Worm (Caenorhabditis elegans): Measurements from ENCODE around the gene C38C6.3.

The C38C6.3 gene

DNA sequence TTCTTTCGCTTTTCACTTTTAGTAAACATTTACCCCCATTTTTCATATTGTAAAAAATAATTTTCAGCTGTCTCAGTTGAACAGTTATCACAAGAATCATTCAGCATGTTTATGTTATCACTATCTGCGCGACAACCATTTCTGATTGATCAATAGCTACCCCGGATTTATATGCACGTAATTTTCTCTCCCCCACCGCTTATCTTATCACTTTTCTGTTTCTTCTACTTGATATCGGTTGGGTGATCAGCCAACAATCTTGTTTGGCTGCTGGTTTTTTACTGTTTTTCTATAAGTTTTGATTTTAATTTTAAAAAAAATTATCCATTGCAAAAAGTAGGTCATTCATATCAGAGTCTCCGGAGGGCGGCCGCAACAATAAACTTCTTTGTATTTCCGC lies 35.1 kb upstream of the C38C6.3 start:
- TF ChIP-seq unc-30 (tag; optimal IDR thresholded peaks at IDR 0.05) (no peak), fkh-10 (GFP tag; optimal IDR thresholded peaks at IDR 0.05) (no peak), hpl-2 (GFP tag; optimal IDR thresholded peaks at IDR 0.05) (no peak), nhr-85 (tag) (peak; percentile 44), snpc-4 (tag; optimal IDR thresholded peaks at IDR 0.05) (no peak), elt-3 (tag; optimal IDR thresholded peaks at IDR 0.05) (peak; percentile 37 to 97 (median 69))

DNA sequence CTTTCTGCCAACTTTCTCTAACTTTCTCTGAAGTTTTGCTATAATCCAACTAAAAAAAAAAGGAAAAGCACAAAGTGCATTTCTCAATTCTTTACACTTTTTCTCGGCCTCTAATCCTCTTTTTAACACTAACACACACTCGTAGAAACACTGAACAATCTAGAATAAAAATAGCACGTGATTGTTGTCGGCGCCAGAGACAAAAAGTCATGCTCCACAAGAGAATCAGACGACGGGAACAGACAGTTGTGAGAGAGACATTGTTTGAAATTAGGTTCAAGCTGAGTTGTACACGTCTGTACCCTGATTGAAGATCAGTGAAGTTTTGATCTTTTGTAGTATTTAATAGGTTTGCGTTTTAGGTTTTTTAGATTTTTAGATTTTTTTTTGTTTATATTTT lies 34.6 kb upstream of the C38C6.3 start:
- TF ChIP-seq xbp-1 (tag; optimal IDR thresholded peaks at IDR 0.05) (peak; percentile 57), mef-2 (tag; optimal IDR thresholded peaks at IDR 0.05) (no peak), hpl-2 (GFP tag; optimal IDR thresholded peaks at IDR 0.05) (no peak), nhr-19 (GFP tag; conservative IDR thresholded peaks at IDR 0.05) (peak; percentile 83), pqm-1 (tag; optimal IDR thresholded peaks at IDR 0.05) (no peak), zip-4 (GFP tag; optimal IDR thresholded peaks at IDR 0.05) (no peak), blmp-1 (tag; optimal IDR thresholded peaks at IDR 0.05) (no peak), skn-1 (tag; optimal IDR thresholded peaks at IDR 0.05) (peak; percentile 54), nhr-77 (tag; optimal IDR thresholded peaks at IDR 0.05) (peak; percentile 84), irx-1 (tag; optimal IDR thresholded peaks at IDR 0.05) (peak; percentile 17), nhr-237 (tag; optimal IDR thresholded peaks at IDR 0.05) (no peak), ceh-8 (GFP tag; optimal IDR thresholded peaks at IDR 0.05) (no peak), ceh-63 (GFP tag; optimal IDR thresholded peaks at IDR 0.05) (no peak), egl-13 (tag; optimal IDR thresholded peaks at IDR 0.05) (no peak), unc-86 (tag; optimal IDR thresholded peaks at IDR 0.05) (no peak), elt-2 (tag; optimal IDR thresholded peaks at IDR 0.05) (peak; percentile 77), hlh-4 (tag; optimal IDR thresholded peaks at IDR 0.05) (no peak), hlh-17 (GFP tag; optimal IDR thresholded peaks at IDR 0.05; ENCODE audit: borderline replicate concordance) (no peak), nhr-71 (tag; optimal IDR thresholded peaks at IDR 0.05) (peak; percentile 95), pax-3 (tag; optimal IDR thresholded peaks at IDR 0.05) (no peak), swsn-7 (tag; optimal IDR thresholded peaks at IDR 0.05) (peak; percentile 69), mdl-1 (tag; optimal IDR thresholded peaks at IDR 0.05) (peak in 1 of 2 experiments; percentile 89), snu-23 (GFP tag; optimal IDR thresholded peaks at IDR 0.05) (peak; percentile 87), C16A3.4 (tag; optimal IDR thresholded peaks at IDR 0.05) (peak; percentile 19), unc-30 (tag; optimal IDR thresholded peaks at IDR 0.05) (no peak), egl-27 (tag; optimal IDR thresholded peaks at IDR 0.05) (peak in 1 of 2 experiments; percentile 10), isw-1 (GFP tag; IDR thresholded peaks at IDR 0.05) (no peak; the same call in 1 of the 2 replicates), ceh-88 (GFP tag; IDR thresholded peaks at IDR 0.05) (no peak), unc-130 (tag; optimal IDR thresholded peaks at IDR 0.05) (peak; percentile 61), zag-1 (tag; optimal IDR thresholded peaks at IDR 0.05) (no peak), nhr-47 (tag; optimal IDR thresholded peaks at IDR 0.05) (peak; percentile 61), jun-1 (tag; optimal IDR thresholded peaks at IDR 0.05) (peak; percentile 25), Y116A8C.19 (tag; optimal IDR thresholded peaks at IDR 0.05; ENCODE audit: borderline replicate concordance) (no peak), nhr-11 (tag; optimal IDR thresholded peaks at IDR 0.05) (peak; percentile 73), mep-1 (tag; optimal IDR thresholded peaks at IDR 0.05) (peak; percentile 73), ceh-82 (tag; optimal IDR thresholded peaks at IDR 0.05) (no peak), fkh-8 (tag; optimal IDR thresholded peaks at IDR 0.05) (peak; percentile 73), ces-1 (GFP tag; optimal IDR thresholded peaks at IDR 0.05) (no peak), tbx-2 (tag; optimal IDR thresholded peaks at IDR 0.05) (peak; percentile 52), unc-98 (GFP tag; IDR thresholded peaks at IDR 0.05) (no peak), aha-1 (tag; optimal IDR thresholded peaks at IDR 0.05) (no peak), nhr-84 (tag; optimal IDR thresholded peaks at IDR 0.05) (no peak), nhr-85 (tag) (peak; percentile 67), sup-37 (GFP tag; optimal IDR thresholded peaks at IDR 0.05) (peak; percentile 44), unc-62 (GFP tag; optimal IDR thresholded peaks at IDR 0.05) (no peak), F16B12.6 (tag; optimal IDR thresholded peaks at IDR 0.05) (no peak), pag-3 (tag; optimal IDR thresholded peaks at IDR 0.05; ENCODE audit: borderline replicate concordance, insufficient read depth) (no peak), lin-35 (GFP tag; optimal IDR thresholded peaks at IDR 0.05) (peak; percentile 56 to 80)
